Fruit fly (Drosophila melanogaster): ENCODE results near the gene t-Grip91.

The t-Grip91 gene

dm6 chr2L:15760666-15761065, 23.2 kb upstream of the t-Grip91 start:
- no peak for TF ChIP-seq CG17801 (GFP tag; optimal IDR thresholded peaks at IDR 0.05; ENCODE audit: partially characterized antibody)

- TF ChIP-seq CG17801 (GFP tag; optimal IDR thresholded peaks at IDR 0.05; ENCODE audit: partially characterized antibody), result peak; percentile 37
These were observed 22.2 kb upstream of the t-Grip91 start for dm6 chr2L:15761409-15762407.

dm6 chr2L:15762466-15762865, 21.4 kb upstream of the t-Grip91 start, which contains the start of gene Gli:
Gene Gli (minus strand): TSS chr2L:15762758.
- TF ChIP-seq CG17801 (GFP tag; optimal IDR thresholded peaks at IDR 0.05; ENCODE audit: partially characterized antibody), result peak; percentile 29

dm6 chr2L:15763401-15763800, 20.5 kb upstream of the t-Grip91 start:
- TF ChIP-seq CG17801 (GFP tag; optimal IDR thresholded peaks at IDR 0.05; ENCODE audit: partially characterized antibody), result no peak

- TF ChIP-seq CG17801 (GFP tag; optimal IDR thresholded peaks at IDR 0.05; ENCODE audit: partially characterized antibody), result no peak
These were observed 19.9 kb upstream of the t-Grip91 start, which contains the start of gene CG3793 for dm6 chr2L:15764029-15764428. Gene CG3793 (plus strand): TSS chr2L:15764220.

- TF ChIP-seq CG17801 (GFP tag; optimal IDR thresholded peaks at IDR 0.05; ENCODE audit: partially characterized antibody), result no peak
These were observed 15.8 kb upstream of the t-Grip91 start, which contains the start of gene wek for dm6 chr2L:15768097-15768496. Gene wek (minus strand): TSS chr2L:15768349.

dm6 chr2L:15770978-15771377, 12.9 kb upstream of the t-Grip91 start, which contains the start of gene Ku80:
Gene Ku80 (minus strand): TSS chr2L:15771159.
- no peak for TF ChIP-seq CG17801 (GFP tag; optimal IDR thresholded peaks at IDR 0.05; ENCODE audit: partially characterized antibody)

- no peak for TF ChIP-seq CG17801 (GFP tag; optimal IDR thresholded peaks at IDR 0.05; ENCODE audit: partially characterized antibody)
These were observed 10.9 kb upstream of the t-Grip91 start, which contains the start of gene CG31826 for dm6 chr2L:15773013-15773412. Gene CG31826 (minus strand): TSS chr2L:15773113.

dm6 chr2L:15776752-15777151, 7.1 kb upstream of the t-Grip91 start, which contains the start of gene CG43760:
Gene CG43760 (minus strand): TSS chr2L:15776852.
- TF ChIP-seq CG17801 (GFP tag; optimal IDR thresholded peaks at IDR 0.05; ENCODE audit: partially characterized antibody), result no peak

- TF ChIP-seq CG17801 (GFP tag; optimal IDR thresholded peaks at IDR 0.05; ENCODE audit: partially characterized antibody), result no peak
These were observed 889 bp upstream of the t-Grip91 start for dm6 chr2L:15782996-15783395.

dm6 chr2L:15796300-15796699, 12.4 kb downstream of the t-Grip91 start:
- no peak for TF ChIP-seq CG17801 (GFP tag; optimal IDR thresholded peaks at IDR 0.05; ENCODE audit: partially characterized antibody)

dm6 chr2L:15812041-15812440, 28.2 kb downstream of the t-Grip91 start, which contains the start of gene CG42876:
Gene CG42876 (minus strand): TSS chr2L:15812141.
- no peak for TF ChIP-seq CG17801 (GFP tag; optimal IDR thresholded peaks at IDR 0.05; ENCODE audit: partially characterized antibody)

- TF ChIP-seq CG17801 (GFP tag; optimal IDR thresholded peaks at IDR 0.05; ENCODE audit: partially characterized antibody), result no peak
These were observed 51.7 kb downstream of the t-Grip91 start, which contains the start of gene CG18518 for dm6 chr2L:15835558-15835957. Gene CG18518 (minus strand): TSS chr2L:15835658.
